Worm (Caenorhabditis elegans): Measurements from ENCODE around the gene dhs-22.

dhs-22 gene

DNA sequence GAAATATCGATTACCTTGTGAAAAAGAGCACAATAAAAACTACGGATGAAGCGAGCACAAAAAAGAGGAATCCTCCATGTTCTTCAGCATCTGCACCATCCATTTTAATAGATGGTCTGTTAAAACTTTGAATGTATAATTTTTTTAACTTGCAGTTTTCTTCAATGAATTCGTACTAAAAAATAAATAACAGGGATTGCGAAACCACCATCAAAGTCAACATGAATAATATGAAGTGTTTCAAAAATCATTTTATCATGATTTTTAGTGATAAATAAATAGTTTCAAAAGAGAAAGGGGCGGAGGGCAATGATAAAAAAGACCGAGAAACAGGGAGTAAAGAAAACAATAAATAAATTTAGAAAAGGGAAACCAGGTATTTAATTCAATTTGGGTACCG, at the start of gene dhs-22:
TSS of gene dhs-22 (minus strand) at position 116 of the 400 bp plus-strand sequence.
- no peak for TF ChIP-seq ceh-30 (tag; optimal IDR thresholded peaks at IDR 0.05)
- no peak for TF ChIP-seq hlh-13 (GFP tag; optimal IDR thresholded peaks at IDR 0.05)
- TF ChIP-seq ceh-6 (GFP tag; optimal IDR thresholded peaks at IDR 0.05) = no peak
- TF ChIP-seq K02D7.2 (tag; optimal IDR thresholded peaks at IDR 0.05) = no peak
- no peak for TF ChIP-seq tbx-2 (tag; optimal IDR thresholded peaks at IDR 0.05)
- no peak for TF ChIP-seq unc-55 (GFP tag; optimal IDR thresholded peaks at IDR 0.05)
- no peak for TF ChIP-seq sox-2 (GFP tag; IDR thresholded peaks at IDR 0.05)
- no peak for TF ChIP-seq C08G9.2 (tag; optimal IDR thresholded peaks at IDR 0.05)
- TF ChIP-seq ceh-2 (tag; optimal IDR thresholded peaks at IDR 0.05) = no peak
- TF ChIP-seq ceh-24 (tag; optimal IDR thresholded peaks at IDR 0.05) = no peak
- no peak for TF ChIP-seq nfya-1 (tag; optimal IDR thresholded peaks at IDR 0.05)
- TF ChIP-seq hlh-15 (tag; optimal IDR thresholded peaks at IDR 0.05) = no peak
- no peak for TF ChIP-seq syd-9 (tag; optimal IDR thresholded peaks at IDR 0.05)
- TF ChIP-seq unc-86 (tag; optimal IDR thresholded peaks at IDR 0.05) = no peak
- TF ChIP-seq mec-3 (tag; optimal IDR thresholded peaks at IDR 0.05; ENCODE audit: borderline replicate concordance) = no peak

DNA sequence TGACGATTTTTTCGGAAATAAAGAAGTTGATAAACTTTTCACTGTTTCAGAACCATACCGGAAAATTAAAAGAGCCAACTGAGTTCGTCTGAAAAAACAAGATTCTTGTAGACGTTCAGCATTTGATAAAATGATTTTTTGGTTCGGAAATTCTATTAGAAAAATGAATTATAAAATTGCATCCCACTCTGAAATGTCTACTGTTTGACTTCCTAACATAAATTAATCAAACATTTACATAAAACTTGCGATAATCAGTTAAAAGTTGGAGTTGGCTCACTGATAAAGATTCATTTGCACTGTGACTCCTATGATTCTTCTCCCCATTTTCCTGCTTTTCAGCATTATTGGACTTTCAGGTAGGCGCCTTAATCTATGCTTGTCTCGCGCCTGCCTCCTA, 47.7 kb upstream of the dhs-22 start, which contains the start of gene clec-57:
TSS of gene clec-57 (plus strand) at position 301 of the 400 bp plus-strand sequence.
- TF ChIP-seq ceh-9 (tag; optimal IDR thresholded peaks at IDR 0.05) = no peak
- no peak for TF ChIP-seq unc-55 (GFP tag; optimal IDR thresholded peaks at IDR 0.05)
- no peak for TF ChIP-seq sdc-2 (tag; optimal IDR thresholded peaks at IDR 0.05)
- no peak for TF ChIP-seq ahr-1 (tag; optimal IDR thresholded peaks at IDR 0.05)
- no peak for TF ChIP-seq pag-3 (tag; optimal IDR thresholded peaks at IDR 0.05; ENCODE audit: borderline replicate concordance)

DNA sequence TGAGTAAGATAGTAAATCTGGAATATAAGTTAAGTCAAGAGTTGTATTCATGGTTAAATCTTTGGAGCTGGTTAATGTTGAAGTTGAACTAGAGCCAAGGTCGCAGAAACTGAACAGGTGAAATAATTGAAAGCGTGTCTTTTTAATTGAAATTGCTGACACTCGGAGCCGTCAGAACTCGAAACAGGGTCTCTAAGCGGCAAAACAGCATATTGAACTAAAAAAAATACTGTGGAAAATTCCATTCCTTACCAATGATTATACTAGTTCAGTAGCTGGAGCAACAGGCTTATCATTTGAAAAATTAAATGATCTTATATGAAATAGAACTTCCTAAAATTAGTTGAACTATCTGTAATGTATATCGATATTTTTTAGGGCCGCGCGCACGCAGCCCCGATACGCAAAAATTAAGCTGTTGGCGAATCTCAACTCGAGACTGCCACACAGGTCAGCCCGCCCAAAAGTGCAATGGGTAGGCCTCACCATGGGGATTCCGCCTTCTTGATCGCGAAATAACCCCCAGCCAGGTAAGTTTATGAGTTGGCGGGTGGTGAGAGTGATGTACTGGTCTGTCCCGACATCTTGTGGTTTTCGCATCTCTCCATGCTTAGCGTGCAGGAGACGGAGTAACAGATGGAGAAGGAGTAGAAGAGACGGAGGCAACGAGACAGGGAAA, 47.1 kb upstream of the dhs-22 start, which contains the start of gene srz-97:
TSS of gene srz-97 (minus strand) at position 51 of the 679 bp plus-strand sequence.
- TF ChIP-seq tbx-2 (tag; optimal IDR thresholded peaks at IDR 0.05) = no peak
- no peak for TF ChIP-seq unc-55 (GFP tag; optimal IDR thresholded peaks at IDR 0.05)
- no peak for TF ChIP-seq rnt-1 (tag; optimal IDR thresholded peaks at IDR 0.05)
- TF ChIP-seq ref-2 (tag; optimal IDR thresholded peaks at IDR 0.05) = no peak
- no peak for TF ChIP-seq pha-4 (tag; optimal IDR thresholded peaks at IDR 0.05)
- no peak for TF ChIP-seq ama-1 (optimal IDR thresholded peaks at IDR 0.05)
- no peak for TF ChIP-seq lin-11 (tag; optimal IDR thresholded peaks at IDR 0.05)

DNA sequence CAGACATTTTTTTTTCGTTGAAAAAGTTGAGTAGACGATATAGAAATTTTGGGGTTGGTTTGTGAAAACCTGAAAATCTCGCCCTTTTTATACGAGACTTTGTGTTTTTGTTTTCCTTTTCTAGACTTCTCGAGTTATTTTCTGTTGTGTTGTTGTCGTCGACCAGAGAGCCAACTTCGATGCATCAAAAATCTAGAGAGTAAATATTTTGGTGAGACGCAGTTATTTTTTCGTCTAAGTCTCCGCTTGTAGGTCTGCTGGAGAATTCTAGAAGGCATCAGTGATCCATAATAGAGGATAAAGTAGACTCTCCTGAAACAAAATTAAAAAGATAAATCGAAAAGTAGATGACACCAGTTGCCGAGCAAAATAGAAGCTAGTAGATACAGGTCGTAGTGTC, 43.1 kb upstream of the dhs-22 start, which contains the start of gene F08H9.4:
TSS of gene F08H9.4 (minus strand) at position 61 of the 400 bp plus-strand sequence.
- TF ChIP-seq nhr-11 (tag; optimal IDR thresholded peaks at IDR 0.05) = no peak
- TF ChIP-seq zip-5 (tag; optimal IDR thresholded peaks at IDR 0.05) = no peak
- TF ChIP-seq pax-1 (tag; optimal IDR thresholded peaks at IDR 0.05) = no peak
- no peak for TF ChIP-seq ref-2 (tag; optimal IDR thresholded peaks at IDR 0.05)
- no peak for TF ChIP-seq elt-4 (tag; optimal IDR thresholded peaks at IDR 0.05)
- TF ChIP-seq tbx-2 (tag; optimal IDR thresholded peaks at IDR 0.05) = no peak

DNA sequence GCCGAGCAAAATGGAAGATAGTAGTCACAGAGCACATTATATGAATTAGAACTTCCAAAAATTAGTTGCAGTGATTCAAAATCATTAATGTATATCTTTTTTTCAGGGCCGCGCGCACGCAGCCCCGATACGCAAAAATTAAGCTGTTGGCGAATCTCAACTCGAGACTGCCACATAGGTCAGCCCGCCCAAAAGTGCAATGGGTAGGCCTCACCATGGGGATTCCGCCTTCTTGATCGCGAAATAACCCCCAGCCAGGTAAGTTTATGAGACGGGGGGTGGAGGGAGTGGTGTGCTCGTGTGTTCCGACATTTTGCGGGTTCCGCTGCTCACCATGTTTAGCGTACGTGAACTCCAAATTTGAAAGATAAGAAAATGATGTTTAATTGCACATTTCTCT, 41.8 kb upstream of the dhs-22 start, which contains the start of gene F08H9.3:
TSS of gene F08H9.3 (minus strand) at position 252 of the 400 bp plus-strand sequence.
- TF ChIP-seq ref-2 (tag; optimal IDR thresholded peaks at IDR 0.05) (peak; percentile 17), elt-2 (tag; optimal IDR thresholded peaks at IDR 0.05) (peak; percentile 2)

DNA sequence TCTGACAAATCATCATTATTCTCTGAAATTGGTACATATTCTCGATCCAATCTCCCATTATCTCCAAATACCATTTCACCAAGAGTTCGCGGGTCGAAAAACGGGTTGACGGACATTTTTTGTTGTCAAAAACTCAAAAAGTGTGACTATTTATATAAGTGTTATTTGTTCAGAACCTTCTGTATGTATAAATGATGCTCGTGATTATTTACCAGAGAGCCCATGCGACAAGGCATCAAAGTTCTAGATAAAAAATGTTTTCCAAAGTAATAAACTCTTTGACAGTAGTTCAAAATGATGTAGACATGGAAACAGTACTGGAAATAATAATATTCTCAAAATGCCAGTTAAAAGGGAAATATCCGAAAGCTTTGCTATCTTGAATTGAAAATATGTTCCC, 41.4 kb upstream of the dhs-22 start:
- no peak for TF ChIP-seq unc-3 (GFP tag; conservative IDR thresholded peaks at IDR 0.05)
- no peak for TF ChIP-seq unc-3 (tag; optimal IDR thresholded peaks at IDR 0.05)
- TF ChIP-seq dmd-4 (tag; optimal IDR thresholded peaks at IDR 0.05; ENCODE audit: borderline replicate concordance) = no peak
- TF ChIP-seq ref-2 (tag; optimal IDR thresholded peaks at IDR 0.05) = no peak
- TF ChIP-seq ceh-45 (GFP tag; IDR thresholded peaks at IDR 0.05) = no peak
- TF ChIP-seq mec-3 (tag; optimal IDR thresholded peaks at IDR 0.05; ENCODE audit: borderline replicate concordance) = no peak
- TF ChIP-seq T23F11.4 (GFP tag; optimal IDR thresholded peaks at IDR 0.05) = no peak
- TF ChIP-seq ceh-19 (GFP tag; optimal IDR thresholded peaks at IDR 0.05) = no peak

All from whole organism, late embryonic.